Fruit fly (Drosophila melanogaster) whole organism, embryonic: Measurements from ENCODE around the gene CG10584.
A peak's percentile ranks its signal among the peaks of the same experiment; 100 is the strongest.

Experiments used
- Atf6 ChIP-seq: fragments of 200-800 bp; sonication (Bioruptor generic); IDR thresholded peaks from 2 replicates; pipeline ENCODE4 v1.3.6; 2022; ENCODE audit warnings: missing biosample characterization, missing genetic modification characterization
- C15 ChIP-seq: fragments of 200-800 bp; sonication (Bioruptor generic); IDR thresholded peaks from 3 replicates; pipeline ENCODE4 v1.3.6; 2022; ENCODE audit warnings: missing biosample characterization, missing genetic modification characterization
- CG10267 ChIP-seq: fragments of 200-800 bp; sonication (Bioruptor generic); optimal IDR thresholded peaks from 2 replicates; lab custom pipeline; 2018; ENCODE audit warnings: missing biosample characterization, mild to moderate bottlenecking, missing genetic modification characterization, moderate library complexity
- CG10274 ChIP-seq: fragments of 200-800 bp; sonication (Bioruptor generic); optimal IDR thresholded peaks from 3 replicates; lab custom pipeline; 2017; ENCODE audit warnings: missing biosample characterization, mild to moderate bottlenecking, missing genetic modification characterization
- CG10321 ChIP-seq: fragments of 200-800 bp; sonication (Bioruptor generic); IDR thresholded peaks from 2 replicates; pipeline ENCODE4 v1.3.6; 2022; ENCODE audit warnings: missing biosample characterization, missing genetic modification characterization
- CG12236 ChIP-seq: fragments of 200-800 bp; sonication (Bioruptor generic); optimal IDR thresholded peaks from 2 replicates; lab custom pipeline; 2016; ENCODE audit warnings: missing biosample characterization, missing genetic modification characterization
- CG12659 ChIP-seq: fragments of 200-800 bp; sonication (Bioruptor generic); optimal IDR thresholded peaks from 3 replicates; lab custom pipeline; 2017; ENCODE audit warnings: mild to moderate bottlenecking, missing biosample characterization, missing genetic modification reagents, missing genetic modification characterization
- CG14710 ChIP-seq: fragments of 200-800 bp; sonication (Bioruptor generic); optimal IDR thresholded peaks from 3 replicates; lab custom pipeline; 2019; ENCODE audit warnings: missing biosample characterization, mild to moderate bottlenecking, missing genetic modification characterization, moderate library complexity
- CG1529 ChIP-seq: fragments of 200-800 bp; sonication (Bioruptor generic); optimal IDR thresholded peaks from 3 replicates; lab custom pipeline; 2018; ENCODE audit warnings: missing biosample characterization, missing genetic modification characterization
- CG15514 ChIP-seq: fragments of 200-800 bp; sonication (Bioruptor generic); optimal IDR thresholded peaks from 3 replicates; lab custom pipeline; 2017; ENCODE audit warnings: missing biosample characterization, missing genetic modification characterization, mild to moderate bottlenecking, moderate library complexity, missing genetic modification reagents
- CG1603 ChIP-seq: fragments of 200-800 bp; sonication (Bioruptor generic); optimal IDR thresholded peaks from 2 replicates; lab custom pipeline; 2019; ENCODE audit warnings: missing biosample characterization, mild to moderate bottlenecking, missing genetic modification characterization, moderate library complexity
- CG16863 ChIP-seq: fragments of 200-800 bp; sonication (Bioruptor generic); optimal IDR thresholded peaks from 3 replicates; lab custom pipeline; 2016; ENCODE audit warnings: missing biosample characterization, missing genetic modification characterization
- CG17361 ChIP-seq: fragments of 200-800 bp; sonication (Bioruptor generic); IDR thresholded peaks from 3 replicates; pipeline ENCODE4 v1.3.6; 2022; ENCODE audit warnings: missing biosample characterization, missing genetic modification characterization
- CG17612 ChIP-seq: fragments of 200-800 bp; sonication (Bioruptor generic); IDR thresholded peaks from 2 replicates; pipeline ENCODE4 v1.3.6; 2022; ENCODE audit warnings: missing biosample characterization, missing genetic modification characterization
- CG17829 ChIP-seq: fragments of 200-800 bp; optimal IDR thresholded peaks from 2 replicates; lab custom pipeline; 2019; ENCODE audit warnings: missing biosample characterization, mild to moderate bottlenecking, missing genetic modification characterization, moderate library complexity
- CG30020 ChIP-seq: fragments of 200-800 bp; optimal IDR thresholded peaks from 2 replicates; lab custom pipeline; 2019; ENCODE audit warnings: missing biosample characterization, mild to moderate bottlenecking, missing genetic modification characterization, moderate library complexity
- CG3838 ChIP-seq: fragments of 200-800 bp; sonication (Bioruptor generic); optimal IDR thresholded peaks from 3 replicates; lab custom pipeline; 2016; ENCODE audit warnings: missing biosample characterization, missing genetic modification characterization
- CG4820 ChIP-seq: fragments of 200-800 bp; sonication (Bioruptor generic); optimal IDR thresholded peaks from 3 replicates; lab custom pipeline; 2016; ENCODE audit warnings: missing biosample characterization, missing genetic modification characterization
- CG6254 ChIP-seq: fragments of 200-800 bp; sonication (Bioruptor generic); optimal IDR thresholded peaks from 3 replicates; lab custom pipeline; 2017; ENCODE audit warnings: mild to moderate bottlenecking, missing biosample characterization, missing genetic modification reagents, missing genetic modification characterization
- CG6765 ChIP-seq: fragments of 200-800 bp; sonication (Bioruptor generic); optimal IDR thresholded peaks from 3 replicates; lab custom pipeline; 2017; ENCODE audit warnings: missing biosample characterization, mild to moderate bottlenecking, missing genetic modification characterization
- CG7786 ChIP-seq: fragments of 200-800 bp; sonication (Bioruptor generic); optimal IDR thresholded peaks from 2 replicates; lab custom pipeline; 2016; ENCODE audit warnings: missing biosample characterization, missing genetic modification characterization
- CG8290 ChIP-seq, 3 experiments: fragments of 200-800 bp; sonication (Bioruptor generic); optimal IDR thresholded peaks; 2 replicates each; lab custom pipeline; 2016 to 2019; ENCODE audit warnings: missing biosample characterization in 3 of 3, missing genetic modification characterization in 3 of 3, mild to moderate bottlenecking in 2 of 3, moderate library complexity in 1 of 3
- CG8388 ChIP-seq: fragments of 200-800 bp; sonication (Bioruptor generic); optimal IDR thresholded peaks from 2 replicates; lab custom pipeline; 2019; ENCODE audit warnings: missing biosample characterization, mild to moderate bottlenecking, missing genetic modification characterization, moderate library complexity
- CG8944 ChIP-seq: fragments of 200-800 bp; sonication (Bioruptor generic); optimal IDR thresholded peaks from 3 replicates; lab custom pipeline; 2016; ENCODE audit warnings: missing biosample characterization, missing genetic modification characterization
- Camta ChIP-seq: fragments of 200-800 bp; sonication (Bioruptor generic); optimal IDR thresholded peaks from 2 replicates; lab custom pipeline; 2016; ENCODE audit warnings: missing biosample characterization, missing genetic modification characterization
- D19A ChIP-seq: fragments of 200-800 bp; optimal IDR thresholded peaks from 3 replicates; lab custom pipeline; 2019; ENCODE audit warnings: missing biosample characterization, mild to moderate bottlenecking, missing genetic modification characterization, moderate library complexity
- Dll ChIP-seq: fragments of 200-800 bp; sonication (Bioruptor generic); IDR thresholded peaks from 4 replicates; pipeline ENCODE4 v1.3.6; 2022; ENCODE audit warnings: missing biosample characterization, missing genetic modification characterization; ENCODE audit not compliant: partially characterized antibody
- Dref ChIP-seq: fragments of 200-800 bp; sonication (Bioruptor generic); IDR thresholded peaks from 2 replicates; pipeline ENCODE4 v1.3.6; 2022; ENCODE audit warnings: missing biosample characterization, missing genetic modification characterization
- Fer3 ChIP-seq: fragments of 200-800 bp; sonication (Bioruptor generic); optimal IDR thresholded peaks from 2 replicates; lab custom pipeline; 2018; ENCODE audit warnings: missing biosample characterization, mild to moderate bottlenecking, missing genetic modification characterization, moderate library complexity
- HLH3B ChIP-seq: fragments of 200-800 bp; sonication (Bioruptor generic); IDR thresholded peaks from 2 replicates; pipeline ENCODE4 v1.3.6; 2022; ENCODE audit warnings: missing biosample characterization, missing genetic modification characterization
- MESR4 ChIP-seq: fragments of 200-800 bp; sonication (Bioruptor generic); optimal IDR thresholded peaks from 2 replicates; lab custom pipeline; 2018; ENCODE audit warnings: missing biosample characterization, mild to moderate bottlenecking, missing genetic modification characterization, moderate library complexity
- Med ChIP-seq: fragments of 200-800 bp; sonication (Bioruptor generic); peaks from one replicate; lab custom pipeline; 2016; ENCODE audit warnings: missing biosample characterization, missing genetic modification characterization, mild to moderate bottlenecking, inconsistent platforms, moderate library complexity
- Mes4 ChIP-seq: fragments of 200-800 bp; sonication (Bioruptor generic); optimal IDR thresholded peaks from 2 replicates; lab custom pipeline; 2016; ENCODE audit warnings: missing biosample characterization, missing genetic modification characterization
- Mrtf ChIP-seq: fragments of 200-800 bp; sonication (Bioruptor generic); IDR thresholded peaks from 3 replicates; pipeline ENCODE4 v1.3.6; 2022; ENCODE audit warnings: missing biosample characterization, missing genetic modification characterization
- Opbp ChIP-seq: fragments of 200-800 bp; sonication (Bioruptor generic); IDR thresholded peaks from 3 replicates; pipeline ENCODE4 v1.3.6; 2022; ENCODE audit warnings: missing biosample characterization, missing genetic modification characterization; ENCODE audit not compliant: partially characterized antibody
- Tbp ChIP-seq: fragments of >200 bp; optimal IDR thresholded peaks from 2 replicates; lab custom pipeline; 2018; ENCODE audit warnings: missing biosample characterization, missing genetic modification characterization
- ash1 ChIP-seq: fragments of 200-800 bp; sonication (Bioruptor generic); optimal IDR thresholded peaks from 2 replicates; lab custom pipeline; 2018; ENCODE audit warnings: missing biosample characterization, mild to moderate bottlenecking, missing genetic modification characterization
- cad ChIP-seq: fragments of >200 bp; optimal IDR thresholded peaks from 2 replicates; lab custom pipeline; 2017; ENCODE audit warnings: missing biosample characterization, missing genetic modification characterization
- disco-r ChIP-seq: fragments of 200-800 bp; sonication (Bioruptor generic); optimal IDR thresholded peaks from 2 replicates; lab custom pipeline; 2016; ENCODE audit warnings: missing biosample characterization, missing genetic modification characterization
- fd3F ChIP-seq: fragments of 200-800 bp; sonication (Bioruptor generic); optimal IDR thresholded peaks from 2 replicates; lab custom pipeline; 2018; ENCODE audit warnings: missing biosample characterization, mild to moderate bottlenecking, missing genetic modification characterization, moderate library complexity
- fru ChIP-seq: fragments of >200 bp; optimal IDR thresholded peaks from 2 replicates; lab custom pipeline; 2017
- gfzf ChIP-seq: fragments of 200-800 bp; sonication (Bioruptor generic); optimal IDR thresholded peaks from 2 replicates; lab custom pipeline; 2016; ENCODE audit warnings: missing biosample characterization, mild to moderate bottlenecking, missing genetic modification characterization, moderate library complexity
- nerfin-1 ChIP-seq: fragments of 200-800 bp; sonication (Bioruptor generic); optimal IDR thresholded peaks from 3 replicates; lab custom pipeline; 2019; ENCODE audit warnings: missing biosample characterization, mild to moderate bottlenecking, missing genetic modification characterization, moderate library complexity
- nom ChIP-seq: fragments of 200-800 bp; sonication (Bioruptor generic); optimal IDR thresholded peaks from 2 replicates; lab custom pipeline; 2017; ENCODE audit warnings: missing biosample characterization, missing genetic modification characterization, mild to moderate bottlenecking, moderate library complexity, missing genetic modification reagents
- p53 ChIP-seq: fragments of 200-800 bp; sonication (Bioruptor generic); optimal IDR thresholded peaks from 2 replicates; lab custom pipeline; 2016; ENCODE audit warnings: missing biosample characterization, missing genetic modification characterization
- repo ChIP-seq: fragments of 200-800 bp; sonication (Bioruptor generic); optimal IDR thresholded peaks from 2 replicates; lab custom pipeline; 2016; ENCODE audit warnings: missing biosample characterization, missing genetic modification characterization
- sens ChIP-seq: fragments of 200-800 bp; sonication (Bioruptor generic); peaks from one replicate; lab custom pipeline; 2016; ENCODE audit warnings: missing biosample characterization, missing genetic modification characterization
- tna ChIP-seq: fragments of 200-800 bp; sonication (Bioruptor generic); IDR thresholded peaks from 2 replicates; pipeline ENCODE4 v1.3.6; 2022; ENCODE audit warnings: missing biosample characterization, missing genetic modification characterization; ENCODE audit not compliant: partially characterized antibody

CG10584 gene

dm6 chr3L:21026917-21027517, 4.1 kb downstream of the CG10584 start, which contains the start of gene skd (continued):
- no peak for TF ChIP-seq ash1
- no peak for TF ChIP-seq CG6254
- TF ChIP-seq CG6765 (GFP tag; lab: Kevin White, UChicago) = no peak
- TF ChIP-seq tna (GFP tag; lab: Robert Waterston, UW) = 0 out of 2 replicates have a peak, but pooled peaks have one; percentile 19
- no peak for TF ChIP-seq C15 (GFP tag; lab: Robert Waterston, UW)
- TF ChIP-seq fru (lab: Kevin White, UChicago) = no peak
- peak; percentile 17 for TF ChIP-seq CG12659 (GFP tag; lab: Kevin White, UChicago)
- TF ChIP-seq Fer3 (tag; lab: Kevin White, UChicago) = no peak
- TF ChIP-seq CG7786 (GFP tag; lab: Kevin White, UChicago) = no peak
- TF ChIP-seq Mrtf (GFP tag; lab: Robert Waterston, UW) = no peak
- TF ChIP-seq CG8290 (GFP tag; optimal IDR thresholded peaks at IDR 0.05; lab: Kevin White, UChicago) = no peak
- TF ChIP-seq CG8290 (tag; optimal IDR thresholded peaks at IDR 0.05; lab: Kevin White, UChicago) = peak in 1 of 2 experiments; percentile 0
- no peak for TF ChIP-seq Dll (GFP tag; lab: Robert Waterston, UW)
- TF ChIP-seq MESR4 (GFP tag; lab: Kevin White, UChicago) = peak; percentile 69
- TF ChIP-seq cad = no peak
- no peak for TF ChIP-seq nom
- peak; percentile 41 for TF ChIP-seq Tbp (GFP tag; lab: Kevin White, UChicago)
- peak; percentile 15 for TF ChIP-seq CG1603 (tag; lab: Kevin White, UChicago)
- TF ChIP-seq CG10274 (GFP tag; lab: Kevin White, UChicago) = no peak
- TF ChIP-seq D19A = no peak
- no peak for TF ChIP-seq CG17829 (tag; lab: Kevin White, UChicago)
- no peak for TF ChIP-seq CG15514
- no peak for TF ChIP-seq CG16863 (GFP tag; lab: Kevin White, UChicago)
- TF ChIP-seq disco-r = no peak
- TF ChIP-seq repo = no peak
- no peak for TF ChIP-seq nerfin-1
- TF ChIP-seq Atf6 (GFP tag; lab: Robert Waterston, UW) = no peak
- TF ChIP-seq Opbp (GFP tag; lab: Robert Waterston, UW) = 0 out of 3 replicates have a peak, but pooled peaks have one; percentile 6
- no peak for TF ChIP-seq CG8388
- peak; percentile 70 for TF ChIP-seq gfzf (GFP tag; lab: Kevin White, UChicago)
- TF ChIP-seq sens = peak; percentile 74

- TF ChIP-seq cad = no peak
- no peak for TF ChIP-seq CG1529
- no peak for TF ChIP-seq CG14710 (tag; lab: Kevin White, UChicago)
- TF ChIP-seq Mes4 (GFP tag; lab: Kevin White, UChicago) = no peak
- no peak for TF ChIP-seq CG17612 (GFP tag; lab: Robert Waterston, UW)
- peak; percentile 82 for TF ChIP-seq CG10267
- no peak for TF ChIP-seq Dref
- peak; percentile 9; the same call in 1 of the 3 replicates for TF ChIP-seq Opbp (GFP tag; lab: Robert Waterston, UW)
- TF ChIP-seq fd3F = no peak
- peak; percentile 36; the same call in 1 of the 2 replicates for TF ChIP-seq Atf6 (GFP tag; lab: Robert Waterston, UW)
- TF ChIP-seq HLH3B = no peak
- no peak for TF ChIP-seq CG17361
- no peak for TF ChIP-seq CG10321
- no peak for TF ChIP-seq CG8944 (GFP tag; lab: Kevin White, UChicago)
- TF ChIP-seq CG4820 (GFP tag; lab: Kevin White, UChicago) = no peak
- TF ChIP-seq Camta = no peak
- peak; percentile 43 for TF ChIP-seq Med (GFP tag; lab: Kevin White, UChicago)
- no peak for TF ChIP-seq p53 (GFP tag; lab: Kevin White, UChicago)
- peak; percentile 39; the same call in 1 of the 2 replicates for TF ChIP-seq tna (GFP tag; lab: Robert Waterston, UW)
- no peak for TF ChIP-seq CG3838 (GFP tag; lab: Kevin White, UChicago)
- TF ChIP-seq CG30020 (tag; lab: Kevin White, UChicago) = no peak
- TF ChIP-seq CG12236 (GFP tag; lab: Kevin White, UChicago) = no peak
These were observed 4.9 kb downstream of the CG10584 start for dm6 chr3L:21026025-21026916.
